Fruit fly (Drosophila melanogaster): ENCODE results near the gene CG13375.

- TF ChIP-seq Dll (optimal IDR thresholded peaks at IDR 0.05) (no peak), CG8478 (optimal IDR thresholded peaks at IDR 0.05) (no peak)
Observed at dm6 chrX:279097-279727, 15.6 kb downstream of the CG13375 start, which contains the start of the genes CG3777 and ewg.
